Worm (Caenorhabditis elegans): Measurements from ENCODE around the gene srx-131.

- TF ChIP-seq ceh-43 (GFP tag; optimal IDR thresholded peaks at IDR 0.05) (no peak), unc-62 (GFP tag; optimal IDR thresholded peaks at IDR 0.05) (no peak), nhr-28 (tag; optimal IDR thresholded peaks at IDR 0.05) (no peak), elt-3 (tag; optimal IDR thresholded peaks at IDR 0.05) (no peak), nhr-12 (tag; optimal IDR thresholded peaks at IDR 0.05) (no peak), nhr-237 (tag; optimal IDR thresholded peaks at IDR 0.05) (no peak)
Observed at ce11 chrV:13872895-13873294, 27.7 kb downstream of the srx-131 start, which contains the start of gene cpt-5.
